Fruit fly (Drosophila melanogaster) whole organism, prepupa: ENCODE data around the gene Npc1a.

Experiments
- CG10669 ChIP-seq: fragments of 200-800 bp; sonication (Bioruptor generic); optimal IDR thresholded peaks from 3 replicates; lab custom pipeline; 2018; ENCODE audit warnings: missing biosample characterization, mild to moderate bottlenecking, missing genetic modification characterization, moderate library complexity
- CG6163 ChIP-seq: fragments of 200-800 bp; sonication (Bioruptor generic); IDR thresholded peaks from 3 replicates; pipeline ENCODE4 v1.3.6; 2022; ENCODE audit warnings: missing biosample characterization, missing genetic modification characterization
- CG6276 ChIP-seq: fragments of 200-800 bp; sonication (Bioruptor generic); optimal IDR thresholded peaks from 2 replicates; lab custom pipeline; 2017; ENCODE audit warnings: missing biosample characterization, mild to moderate bottlenecking, missing genetic modification characterization
- Eip75B ChIP-seq: fragments of 200-800 bp; sonication (Bioruptor generic); optimal IDR thresholded peaks from 3 replicates; lab custom pipeline; 2016; ENCODE audit warnings: missing biosample characterization, missing genetic modification characterization
- Ets21C ChIP-seq: fragments of 200-800 bp; sonication (Bioruptor generic); optimal IDR thresholded peaks from 3 replicates; lab custom pipeline; 2016; ENCODE audit warnings: missing biosample characterization, missing genetic modification characterization
- Hr38 ChIP-seq: sonication (Bioruptor generic); optimal IDR thresholded peaks from 2 replicates; lab custom pipeline; 2016; ENCODE audit warnings: missing biosample characterization, missing genetic modification characterization
- OdsH ChIP-seq: fragments of 200-800 bp; sonication (Bioruptor generic); optimal IDR thresholded peaks from 3 replicates; lab custom pipeline; 2016; ENCODE audit warnings: missing biosample characterization, missing genetic modification characterization
- svp ChIP-seq: fragments of 200-800 bp; sonication (Bioruptor generic); peaks from one replicate; lab custom pipeline; 2016; ENCODE audit warnings: missing biosample characterization, missing genetic modification characterization

DNA sequence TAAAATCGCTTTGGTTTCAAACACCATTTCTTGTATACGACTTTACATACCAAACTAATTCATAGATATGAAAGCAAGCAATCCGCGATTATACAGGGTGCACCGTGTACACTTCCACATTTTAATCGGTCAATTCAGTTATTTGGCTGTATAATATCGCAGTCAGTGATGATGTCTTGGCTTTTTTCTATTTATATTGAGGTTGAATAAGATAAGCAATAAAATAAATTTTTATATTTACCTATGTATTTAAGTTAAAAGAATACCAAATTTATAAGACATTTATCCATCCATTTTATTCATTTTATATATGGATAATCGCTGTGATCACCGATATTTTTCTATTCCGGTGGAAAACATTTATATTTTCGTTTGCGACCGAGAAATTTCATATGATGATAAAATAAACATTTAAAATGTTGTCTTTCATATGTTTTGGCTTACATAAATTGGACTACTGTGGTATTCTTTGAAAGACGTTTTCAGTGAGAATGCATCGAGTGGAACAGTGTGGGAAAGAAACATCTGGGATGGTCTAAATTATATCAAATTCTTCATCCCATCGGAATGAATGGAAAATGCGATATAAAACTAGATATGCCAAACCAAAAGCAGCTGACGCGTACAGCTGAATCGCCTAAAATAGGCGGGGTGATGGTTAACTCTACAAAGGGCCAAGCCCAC lies 5.8 kb upstream of the Npc1a start, which contains the start of gene CG5708:
- no peak for TF ChIP-seq Eip75B (GFP tag; lab: Kevin White, UChicago)
- TF ChIP-seq OdsH (GFP tag; lab: Kevin White, UChicago): no peak
- no peak for TF ChIP-seq CG10669 (GFP tag; lab: Kevin White, UChicago)
- TF ChIP-seq Hr38 (GFP tag; lab: Kevin White, UChicago): no peak
- TF ChIP-seq CG6163: no peak
- no peak for TF ChIP-seq CG6276 (GFP tag; lab: Kevin White, UChicago)
- no peak for TF ChIP-seq Ets21C (GFP tag; lab: Kevin White, UChicago)
- TF ChIP-seq svp (GFP tag; lab: Kevin White, UChicago): no peak
